Fruit fly (Drosophila melanogaster) whole organism, pupa: Measurements from ENCODE around the gene Sodh2.

ENCODE experiments used
- CG10348 ChIP-seq: fragments of 200-800 bp; sonication (Bioruptor generic); IDR thresholded peaks from 2 replicates; pipeline ENCODE4 v1.3.6; 2022; ENCODE audit warnings: missing biosample characterization, missing genetic modification characterization
- CG12605 ChIP-seq: fragments of 200-800 bp; sonication (Bioruptor generic); IDR thresholded peaks from 2 replicates; pipeline ENCODE4 v1.3.6; 2022; ENCODE audit warnings: missing biosample characterization, missing genetic modification characterization
- CG17806 ChIP-seq: fragments of 200-800 bp; sonication (Bioruptor generic); optimal IDR thresholded peaks from 2 replicates; lab custom pipeline; 2018; ENCODE audit warnings: missing biosample characterization, mild to moderate bottlenecking, missing genetic modification characterization, moderate library complexity
- CG32121 ChIP-seq: fragments of 200-800 bp; sonication (Bioruptor generic); IDR thresholded peaks from 2 replicates; pipeline ENCODE4 v1.3.6; 2022; ENCODE audit warnings: missing biosample characterization, missing genetic modification characterization
- CG4496 ChIP-seq: fragments of 200-800 bp; sonication (Bioruptor generic); IDR thresholded peaks from 3 replicates; pipeline ENCODE4 v1.3.6; 2022; ENCODE audit warnings: missing biosample characterization, missing genetic modification characterization
- CG8301 ChIP-seq: fragments of 200-800 bp; sonication (Bioruptor generic); optimal IDR thresholded peaks from 2 replicates; lab custom pipeline; 2018; ENCODE audit warnings: missing biosample characterization, mild to moderate bottlenecking, missing genetic modification characterization
- EcR ChIP-seq: fragments of 200-800 bp; sonication (Bioruptor generic); optimal IDR thresholded peaks from 3 replicates; lab custom pipeline; 2019; ENCODE audit warnings: missing biosample characterization, missing genetic modification characterization, mild to moderate bottlenecking, moderate library complexity, missing genetic modification reagents
- Ets98B ChIP-seq: fragments of 200-800 bp; sonication (Bioruptor generic); IDR thresholded peaks from 2 replicates; pipeline ENCODE4 v1.3.6; 2022; ENCODE audit warnings: missing biosample characterization, missing genetic modification characterization
- Pif1B ChIP-seq: fragments of 200-800 bp; sonication (Bioruptor generic); optimal IDR thresholded peaks from 3 replicates; lab custom pipeline; 2016; ENCODE audit warnings: missing biosample characterization, missing genetic modification characterization
- fd96Ca ChIP-seq: fragments of 200-800 bp; sonication (Bioruptor generic); IDR thresholded peaks from 3 replicates; pipeline ENCODE4 v1.3.6; 2022; ENCODE audit warnings: missing biosample characterization, missing genetic modification characterization
- rn ChIP-seq: fragments of 200-800 bp; sonication (Bioruptor generic); IDR thresholded peaks from 2 replicates; pipeline ENCODE4 v1.3.6; 2022; ENCODE audit warnings: missing biosample characterization, missing genetic modification characterization

- no peak for TF ChIP-seq Ets98B (GFP tag; lab: Robert Waterston, UW)
- TF ChIP-seq CG32121 (GFP tag; lab: Robert Waterston, UW), result no peak
- no peak for TF ChIP-seq CG10348 (GFP tag; lab: Robert Waterston, UW)
- no peak for TF ChIP-seq Pif1B
- no peak for TF ChIP-seq CG4496 (GFP tag; lab: Robert Waterston, UW)
- TF ChIP-seq CG8301 (tag; lab: Kevin White, UChicago), result no peak
- no peak for TF ChIP-seq CG17806 (tag; lab: Kevin White, UChicago)
- TF ChIP-seq fd96Ca (GFP tag; lab: Robert Waterston, UW), result no peak
- no peak for TF ChIP-seq CG12605 (GFP tag; lab: Robert Waterston, UW)
- no peak for TF ChIP-seq rn (GFP tag; lab: Robert Waterston, UW)
- TF ChIP-seq EcR, result no peak
Measured at dm6 chr3R:10863956-10864355, 12.2 kb upstream of the Sodh2 start.
